Fruit fly (Drosophila melanogaster): ENCODE measurements around the gene He.

He gene

DNA sequence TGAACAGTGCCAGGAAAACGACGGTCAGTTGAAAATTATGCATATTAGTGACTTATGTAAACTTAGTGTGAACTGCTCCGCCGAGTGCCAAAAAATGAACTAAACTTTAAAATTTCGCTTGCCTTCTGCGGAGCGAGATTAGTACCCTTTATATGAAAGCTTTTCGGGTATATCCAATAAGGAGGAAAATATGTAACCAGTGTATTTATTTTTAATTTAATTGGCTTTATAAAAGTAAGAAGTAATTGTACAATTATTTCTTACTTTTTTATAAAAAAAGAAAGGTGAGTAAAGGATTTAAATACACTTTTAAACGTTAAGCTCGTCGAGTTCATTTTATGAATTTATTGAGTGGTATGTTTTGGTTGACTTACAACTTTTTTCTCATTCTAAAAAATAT is at the start of gene He:
TSS of gene He (minus strand) at position 101 of the 400 bp plus-strand sequence.
- TF ChIP-seq h (optimal IDR thresholded peaks at IDR 0.05) (no peak), ttk (optimal IDR thresholded peaks at IDR 0.05) (no peak), insv (optimal IDR thresholded peaks at IDR 0.05) (no peak), Sin3A (optimal IDR thresholded peaks at IDR 0.05) (no peak), psq (optimal IDR thresholded peaks at IDR 0.05) (no peak), Myc (optimal IDR thresholded peaks at IDR 0.05) (no peak)

dm6 chr2L:14022130-14022735 is 49.5 kb upstream of the He start:
- TF ChIP-seq insv (optimal IDR thresholded peaks at IDR 0.05), result no peak
- TF ChIP-seq h (optimal IDR thresholded peaks at IDR 0.05), result no peak
- TF ChIP-seq Sin3A (optimal IDR thresholded peaks at IDR 0.05), result no peak
- no peak for TF ChIP-seq psq (optimal IDR thresholded peaks at IDR 0.05)
- no peak for TF ChIP-seq ttk (optimal IDR thresholded peaks at IDR 0.05)
- TF ChIP-seq Myc (optimal IDR thresholded peaks at IDR 0.05), result no peak

DNA sequence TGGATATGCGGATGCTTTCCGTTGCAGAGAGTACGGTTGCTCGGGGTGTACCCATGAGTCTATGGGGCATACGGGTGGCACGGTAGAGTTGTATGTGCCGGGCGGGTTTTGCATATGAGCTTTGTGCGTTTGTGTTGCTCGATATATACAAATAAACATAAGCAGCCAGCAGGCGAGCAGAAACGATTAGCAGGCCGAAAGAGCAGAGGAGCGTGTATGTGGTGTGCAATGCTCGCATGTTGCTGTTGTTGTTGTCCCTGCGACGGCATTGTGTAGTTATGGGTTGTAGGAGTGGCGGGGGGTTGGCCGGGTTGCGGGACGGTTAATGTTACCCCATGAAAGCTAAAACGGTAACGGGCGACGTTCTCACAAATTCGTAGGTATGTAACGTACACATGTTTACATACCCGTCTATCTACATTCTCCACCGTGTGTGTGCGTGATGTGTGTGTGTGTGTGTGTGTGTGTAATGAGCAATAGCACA is 48.9 kb upstream of the He start:
- TF ChIP-seq h (optimal IDR thresholded peaks at IDR 0.05) (no peak), insv (optimal IDR thresholded peaks at IDR 0.05) (no peak), ttk (optimal IDR thresholded peaks at IDR 0.05) (no peak), psq (optimal IDR thresholded peaks at IDR 0.05) (no peak), Myc (optimal IDR thresholded peaks at IDR 0.05) (no peak), Sin3A (optimal IDR thresholded peaks at IDR 0.05) (no peak)

DNA sequence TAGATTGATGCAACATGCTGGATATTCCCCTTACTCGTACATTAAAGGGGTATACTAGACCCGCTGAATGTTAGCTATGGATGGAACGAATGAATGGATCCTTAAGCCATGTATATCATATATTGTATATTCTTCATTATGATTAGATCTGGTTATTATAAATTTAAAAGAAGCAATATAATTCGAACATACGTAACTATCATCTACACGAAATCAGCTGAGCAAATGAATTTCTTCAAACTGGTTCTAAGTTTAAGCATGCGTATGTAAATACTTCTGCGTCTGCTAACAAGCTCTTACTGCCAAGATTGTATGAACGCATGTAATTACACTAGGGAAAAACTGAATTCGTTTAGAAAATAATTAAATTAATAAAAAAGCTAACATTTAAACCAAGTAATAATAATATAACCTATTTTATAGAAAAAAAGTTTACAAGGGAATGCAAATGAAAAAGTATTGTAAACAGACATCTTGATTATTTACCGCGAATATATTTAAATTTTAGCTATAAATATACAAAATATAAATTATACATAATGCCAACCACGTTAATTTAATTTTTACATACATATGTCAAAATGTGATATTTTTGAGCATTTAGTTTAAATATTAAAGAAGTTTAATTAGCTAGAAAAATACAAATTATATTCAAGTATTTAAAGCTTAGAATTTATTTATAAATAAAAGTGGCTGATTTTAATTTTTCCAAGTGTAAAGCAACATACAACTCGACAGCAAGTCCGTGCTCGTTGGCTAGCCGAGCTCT is 48.3 kb upstream of the He start:
- no peak for TF ChIP-seq Sin3A (optimal IDR thresholded peaks at IDR 0.05)
- TF ChIP-seq insv (optimal IDR thresholded peaks at IDR 0.05), result no peak
- TF ChIP-seq ttk (optimal IDR thresholded peaks at IDR 0.05), result no peak
- TF ChIP-seq psq (optimal IDR thresholded peaks at IDR 0.05), result no peak
- no peak for TF ChIP-seq Myc (optimal IDR thresholded peaks at IDR 0.05)

DNA sequence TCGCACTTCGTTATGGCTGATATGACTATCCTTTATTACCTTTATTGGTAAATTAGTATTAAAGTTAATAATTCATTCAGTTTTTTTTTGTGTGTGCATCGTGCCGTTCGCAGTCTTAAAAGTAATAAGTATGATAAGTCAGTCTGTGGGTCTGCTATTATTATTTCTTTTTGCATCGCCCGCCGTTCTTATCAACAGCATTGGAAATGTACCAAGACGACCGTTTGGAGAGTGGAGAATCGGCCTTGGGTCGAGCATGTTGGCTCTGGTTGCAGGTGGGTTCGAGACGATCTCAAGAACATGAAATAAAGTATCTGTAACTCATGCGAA is 47.8 kb upstream of the He start:
- TF ChIP-seq ttk (optimal IDR thresholded peaks at IDR 0.05), result no peak
- TF ChIP-seq Myc (optimal IDR thresholded peaks at IDR 0.05), result no peak
- no peak for TF ChIP-seq insv (optimal IDR thresholded peaks at IDR 0.05)
- no peak for TF ChIP-seq Sin3A (optimal IDR thresholded peaks at IDR 0.05)
- no peak for TF ChIP-seq h (optimal IDR thresholded peaks at IDR 0.05)
- TF ChIP-seq psq (optimal IDR thresholded peaks at IDR 0.05), result no peak

DNA sequence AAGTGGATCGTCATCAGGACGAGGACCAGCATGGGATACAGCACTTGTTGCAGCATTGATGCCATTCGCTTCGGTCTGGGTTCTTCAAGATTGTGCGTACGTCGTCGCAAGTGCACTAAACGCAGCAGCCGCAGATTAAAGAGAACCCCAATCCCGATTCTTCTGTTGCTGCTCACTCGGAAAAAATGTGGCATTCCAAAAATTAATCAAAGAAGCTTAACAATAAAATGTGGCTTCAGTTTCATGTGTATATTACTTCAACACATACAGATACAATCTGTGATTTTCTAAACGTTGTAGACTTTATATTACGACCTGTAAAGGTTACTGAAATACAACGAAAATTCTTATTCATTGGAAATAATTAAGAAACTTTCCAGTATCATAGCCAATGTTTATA is 47.4 kb upstream of the He start, which contains the start of gene NimC3:
TSS of gene NimC3 (minus strand) at position 101 of the 400 bp plus-strand sequence.
- TF ChIP-seq psq (optimal IDR thresholded peaks at IDR 0.05) (no peak), Myc (optimal IDR thresholded peaks at IDR 0.05) (no peak), ttk (optimal IDR thresholded peaks at IDR 0.05) (no peak), Sin3A (optimal IDR thresholded peaks at IDR 0.05) (no peak), insv (optimal IDR thresholded peaks at IDR 0.05) (no peak), h (optimal IDR thresholded peaks at IDR 0.05) (no peak)

- TF ChIP-seq psq (optimal IDR thresholded peaks at IDR 0.05) (no peak), ttk (optimal IDR thresholded peaks at IDR 0.05) (no peak), Myc (optimal IDR thresholded peaks at IDR 0.05) (no peak), insv (optimal IDR thresholded peaks at IDR 0.05) (no peak), Sin3A (optimal IDR thresholded peaks at IDR 0.05) (no peak), h (optimal IDR thresholded peaks at IDR 0.05) (no peak)
These were observed 46.9 kb upstream of the He start for dm6 chr2L:14019654-14020053.

dm6 chr2L:14015109-14015508 is 42.4 kb upstream of the He start:
- TF ChIP-seq ttk (optimal IDR thresholded peaks at IDR 0.05) (no peak), Sin3A (optimal IDR thresholded peaks at IDR 0.05) (no peak), psq (optimal IDR thresholded peaks at IDR 0.05) (no peak), h (optimal IDR thresholded peaks at IDR 0.05) (no peak), Myc (optimal IDR thresholded peaks at IDR 0.05) (no peak), insv (optimal IDR thresholded peaks at IDR 0.05) (no peak)

dm6 chr2L:14013478-14013877 is 40.7 kb upstream of the He start:
- TF ChIP-seq h (optimal IDR thresholded peaks at IDR 0.05) (no peak), ttk (optimal IDR thresholded peaks at IDR 0.05) (no peak), Sin3A (optimal IDR thresholded peaks at IDR 0.05) (no peak), Myc (optimal IDR thresholded peaks at IDR 0.05) (no peak), psq (optimal IDR thresholded peaks at IDR 0.05) (no peak), insv (optimal IDR thresholded peaks at IDR 0.05) (no peak)

- no peak for TF ChIP-seq psq (optimal IDR thresholded peaks at IDR 0.05)
These were observed 39.7 kb upstream of the He start, which contains the start of gene bgm for dm6 chr2L:14012304-14013054. TSS of gene bgm (plus strand) at chr2L:14013004.

DNA sequence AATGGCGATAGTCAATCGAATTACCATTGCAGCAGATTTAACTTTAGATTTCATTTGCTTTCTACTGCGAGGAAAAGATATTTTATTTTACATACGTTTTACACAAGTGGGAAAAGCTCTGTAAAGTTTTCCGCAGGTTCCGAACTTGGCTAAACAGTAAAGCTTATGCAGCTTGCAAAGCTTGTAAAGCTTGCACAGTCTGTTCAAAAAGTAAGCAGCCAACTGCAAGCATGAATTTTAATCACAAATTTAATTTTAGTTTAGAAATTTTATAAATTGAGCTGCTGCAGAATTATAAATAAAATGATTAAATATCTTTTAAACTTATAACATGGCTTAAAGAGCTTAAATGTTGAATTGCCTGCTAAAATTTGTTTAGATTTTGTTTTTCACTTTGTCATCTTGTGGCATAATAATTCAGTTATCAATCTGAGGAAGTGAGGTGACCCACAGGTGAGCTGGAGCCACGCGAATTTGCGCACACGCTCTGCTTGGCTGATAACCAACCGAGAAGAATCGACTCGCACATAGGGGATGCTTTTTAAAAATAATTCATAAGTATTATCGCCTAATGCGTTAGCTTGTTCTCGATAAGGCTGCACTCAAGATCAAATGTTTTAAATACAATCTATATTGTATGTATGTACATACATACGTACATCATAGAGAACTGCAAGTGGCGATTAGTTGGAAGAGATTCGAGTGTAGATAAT is 39.0 kb upstream of the He start:
- TF ChIP-seq ttk (optimal IDR thresholded peaks at IDR 0.05), result no peak
- no peak for TF ChIP-seq psq (optimal IDR thresholded peaks at IDR 0.05)
- TF ChIP-seq Sin3A (optimal IDR thresholded peaks at IDR 0.05), result no peak
- TF ChIP-seq Myc (optimal IDR thresholded peaks at IDR 0.05), result no peak
- TF ChIP-seq insv (optimal IDR thresholded peaks at IDR 0.05), result no peak

- TF ChIP-seq Myc (optimal IDR thresholded peaks at IDR 0.05), result no peak
- TF ChIP-seq psq (optimal IDR thresholded peaks at IDR 0.05), result no peak
- TF ChIP-seq insv (optimal IDR thresholded peaks at IDR 0.05), result no peak
- TF ChIP-seq ttk (optimal IDR thresholded peaks at IDR 0.05), result no peak
- TF ChIP-seq Sin3A (optimal IDR thresholded peaks at IDR 0.05), result no peak
- TF ChIP-seq h (optimal IDR thresholded peaks at IDR 0.05), result no peak
These were observed 37.7 kb upstream of the He start for dm6 chr2L:14010410-14010809.
